Worm (Caenorhabditis elegans) whole organism, late embryonic: Measurements from ENCODE around the gene drd-10.

ENCODE experiments used
- ama-1 ChIP-seq: fragments of 150-350 bp; optimal IDR thresholded peaks from 2 replicates; lab custom pipeline; 2014
- ceh-14 ChIP-seq: sonication (generic microtip); optimal IDR thresholded peaks from 2 replicates; lab custom pipeline; 2016; ENCODE audit warnings: missing genotype, missing genetic modification characterization, missing compliant biosample characterization
- ceh-34 ChIP-seq: sonication (generic microtip); optimal IDR thresholded peaks from 2 replicates; lab custom pipeline; 2016; ENCODE audit warnings: mild to moderate bottlenecking, missing genetic modification characterization, missing compliant biosample characterization
- ets-4 ChIP-seq: sonication (generic microtip); optimal IDR thresholded peaks from 2 replicates; lab custom pipeline; 2016; ENCODE audit warnings: missing genetic modification characterization, missing compliant biosample characterization
- lim-6 ChIP-seq: sonication (generic microtip); optimal IDR thresholded peaks from 2 replicates; lab custom pipeline; 2016; ENCODE audit warnings: missing genetic modification characterization, missing compliant biosample characterization
- pag-3 ChIP-seq: sonication (generic microtip); optimal IDR thresholded peaks from 2 replicates; lab custom pipeline; 2016; ENCODE audit warnings: missing compliant biosample characterization, missing genetic modification characterization, borderline replicate concordance
- unc-86 ChIP-seq: sonication (generic microtip); optimal IDR thresholded peaks from 2 replicates; lab custom pipeline; 2016; ENCODE audit warnings: missing genetic modification characterization, missing compliant biosample characterization

DNA sequence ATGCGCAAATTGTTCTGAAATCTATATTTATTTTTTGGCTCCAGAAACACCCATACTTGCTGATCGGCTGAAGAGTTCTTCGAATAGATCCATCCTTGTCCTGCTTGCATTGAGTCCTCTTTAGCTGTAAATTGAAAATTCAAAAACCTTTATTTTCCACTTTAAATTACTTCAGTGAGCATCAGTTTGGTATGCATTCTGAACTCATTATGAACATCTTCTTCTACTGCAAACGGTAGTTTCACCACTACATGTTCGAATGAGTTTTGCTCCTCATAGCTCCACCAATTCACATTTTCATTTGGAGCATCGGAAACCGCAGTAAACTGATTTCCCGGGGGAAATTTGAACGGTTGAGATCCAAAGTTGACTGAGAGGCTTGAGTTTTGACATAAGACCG, 42.7 kb downstream of the drd-10 start:
- TF ChIP-seq ceh-14 (tag; lab: Kevin White, UChicago) (no peak), unc-86 (tag; lab: Kevin White, UChicago) (no peak), pag-3 (tag; lab: Kevin White, UChicago) (no peak), lim-6 (tag; lab: Kevin White, UChicago) (no peak), ets-4 (no peak), ama-1 (lab: Kevin White, UChicago) (no peak), ceh-34 (tag; lab: Kevin White, UChicago) (no peak)
